Fruit fly (Drosophila melanogaster) whole organism, prepupa: ENCODE results near the gene Cp7Fa.

Experiments used
- Blimp-1 ChIP-seq: fragments of 200-800 bp; sonication (Bioruptor generic); optimal IDR thresholded peaks from 3 replicates; lab custom pipeline; 2017; ENCODE audit warnings: missing biosample characterization, missing genetic modification characterization, mild to moderate bottlenecking, moderate library complexity, missing genetic modification reagents
- CG10669 ChIP-seq: fragments of 200-800 bp; sonication (Bioruptor generic); optimal IDR thresholded peaks from 3 replicates; lab custom pipeline; 2018; ENCODE audit warnings: missing biosample characterization, mild to moderate bottlenecking, missing genetic modification characterization, moderate library complexity
- CG11762 ChIP-seq: fragments of 200-800 bp; sonication (Bioruptor generic); optimal IDR thresholded peaks from 3 replicates; lab custom pipeline; 2016; ENCODE audit warnings: missing biosample characterization, missing genetic modification characterization; ENCODE audit not compliant: insufficient read depth
- CG11902 ChIP-seq: fragments of 200-800 bp; sonication (Bioruptor generic); optimal IDR thresholded peaks from 3 replicates; lab custom pipeline; 2016; ENCODE audit warnings: missing biosample characterization, missing genetic modification characterization
- CG1621 ChIP-seq: fragments of 200-800 bp; sonication (Bioruptor generic); optimal IDR thresholded peaks from 3 replicates; lab custom pipeline; 2018; ENCODE audit warnings: missing biosample characterization, mild to moderate bottlenecking, missing genetic modification characterization
- CG16779 ChIP-seq: fragments of 200-800 bp; sonication (Bioruptor generic); optimal IDR thresholded peaks from 3 replicates; lab custom pipeline; 2017; ENCODE audit warnings: missing biosample characterization, mild to moderate bottlenecking, missing genetic modification characterization
- CG31627 ChIP-seq: fragments of 200-800 bp; sonication (Bioruptor generic); optimal IDR thresholded peaks from 3 replicates; lab custom pipeline; 2016; ENCODE audit warnings: missing biosample characterization, missing genetic modification characterization
- CG34406 ChIP-seq: fragments of 200-800 bp; sonication (Bioruptor generic); optimal IDR thresholded peaks from 3 replicates; lab custom pipeline; 2016; ENCODE audit warnings: missing biosample characterization, missing genetic modification characterization
- CG3919 ChIP-seq: fragments of 200-800 bp; sonication (Bioruptor generic); optimal IDR thresholded peaks from 3 replicates; lab custom pipeline; 2016; ENCODE audit warnings: missing biosample characterization, missing genetic modification characterization
- CG4318 ChIP-seq: fragments of 200-800 bp; sonication (Bioruptor generic); optimal IDR thresholded peaks from 3 replicates; lab custom pipeline; 2017; ENCODE audit warnings: missing biosample characterization, mild to moderate bottlenecking, missing genetic modification characterization
- CG6276 ChIP-seq: fragments of 200-800 bp; sonication (Bioruptor generic); optimal IDR thresholded peaks from 2 replicates; lab custom pipeline; 2017; ENCODE audit warnings: missing biosample characterization, mild to moderate bottlenecking, missing genetic modification characterization
- CG6792 ChIP-seq: fragments of 200-800 bp; sonication (Bioruptor generic); optimal IDR thresholded peaks from 3 replicates; lab custom pipeline; 2016; ENCODE audit warnings: missing biosample characterization, missing genetic modification characterization
- CG6854 ChIP-seq: fragments of 200-800 bp; sonication (Bioruptor generic); optimal IDR thresholded peaks from 2 replicates; lab custom pipeline; 2017; ENCODE audit warnings: missing biosample characterization, mild to moderate bottlenecking, missing genetic modification characterization
- CG8119 ChIP-seq: fragments of 200-800 bp; sonication (Bioruptor generic); IDR thresholded peaks from 3 replicates; pipeline ENCODE4 v1.3.6; 2022; ENCODE audit warnings: missing biosample characterization, missing genetic modification characterization
- CG8319 ChIP-seq: fragments of 200-800 bp; sonication (Bioruptor generic); optimal IDR thresholded peaks from 3 replicates; lab custom pipeline; 2016; ENCODE audit warnings: missing biosample characterization, missing genetic modification characterization
- CG8632 ChIP-seq: fragments of 200-800 bp; sonication (Bioruptor generic); optimal IDR thresholded peaks from 3 replicates; lab custom pipeline; 2016; ENCODE audit warnings: missing biosample characterization, missing genetic modification characterization
- CG9139 ChIP-seq: fragments of 200-800 bp; sonication (Bioruptor generic); optimal IDR thresholded peaks from 3 replicates; lab custom pipeline; 2017; ENCODE audit warnings: missing biosample characterization, mild to moderate bottlenecking, missing genetic modification characterization
- Eip75B ChIP-seq: fragments of 200-800 bp; sonication (Bioruptor generic); optimal IDR thresholded peaks from 3 replicates; lab custom pipeline; 2016; ENCODE audit warnings: missing biosample characterization, missing genetic modification characterization
- Eip78C ChIP-seq: fragments of 200-800 bp; sonication (Bioruptor generic); peaks from one replicate; lab custom pipeline; 2016; ENCODE audit warnings: missing biosample characterization, missing genetic modification characterization
- Ets21C ChIP-seq: fragments of 200-800 bp; sonication (Bioruptor generic); optimal IDR thresholded peaks from 3 replicates; lab custom pipeline; 2016; ENCODE audit warnings: missing biosample characterization, missing genetic modification characterization
- Ets96B ChIP-seq: fragments of 200-800 bp; optimal IDR thresholded peaks from 2 replicates; lab custom pipeline; 2019; ENCODE audit warnings: missing biosample characterization, mild to moderate bottlenecking, missing genetic modification characterization, moderate library complexity
- Gug ChIP-seq: fragments of 200-800 bp; sonication (Bioruptor generic); IDR thresholded peaks from 2 replicates; pipeline ENCODE4 v1.3.6; 2022; ENCODE audit warnings: missing biosample characterization, missing genetic modification characterization
- Hr39 ChIP-seq: fragments of 200-800 bp; sonication (Bioruptor generic); optimal IDR thresholded peaks from 2 replicates; lab custom pipeline; 2016; ENCODE audit warnings: missing biosample characterization, missing genetic modification characterization
- Lpt ChIP-seq: fragments of 200-800 bp; sonication (Bioruptor generic); optimal IDR thresholded peaks from 3 replicates; lab custom pipeline; 2016; ENCODE audit warnings: missing biosample characterization, missing genetic modification characterization
- Met ChIP-seq: fragments of 200-800 bp; sonication (Bioruptor generic); optimal IDR thresholded peaks from 3 replicates; lab custom pipeline; 2016; ENCODE audit warnings: missing biosample characterization, missing genetic modification characterization
- OdsH ChIP-seq: fragments of 200-800 bp; sonication (Bioruptor generic); optimal IDR thresholded peaks from 3 replicates; lab custom pipeline; 2016; ENCODE audit warnings: missing biosample characterization, missing genetic modification characterization
- Smox ChIP-seq: fragments of 200-800 bp; sonication (Bioruptor generic); optimal IDR thresholded peaks from 3 replicates; lab custom pipeline; 2016; ENCODE audit warnings: missing biosample characterization, missing genetic modification characterization
- Sox102F ChIP-seq: fragments of 200-800 bp; sonication (Bioruptor generic); optimal IDR thresholded peaks from 2 replicates; lab custom pipeline; 2016; ENCODE audit warnings: missing biosample characterization, mild to moderate bottlenecking, missing genetic modification characterization
- Sox14 ChIP-seq: fragments of 200-800 bp; sonication (Bioruptor generic); optimal IDR thresholded peaks from 3 replicates; lab custom pipeline; 2016; ENCODE audit warnings: missing biosample characterization, missing genetic modification characterization
- Sox15 ChIP-seq: fragments of 200-800 bp; sonication (Bioruptor generic); optimal IDR thresholded peaks from 3 replicates; lab custom pipeline; 2016; ENCODE audit warnings: missing biosample characterization, missing genetic modification characterization
- achi ChIP-seq: fragments of 200-800 bp; sonication (Bioruptor generic); optimal IDR thresholded peaks from 3 replicates; lab custom pipeline; 2016; ENCODE audit warnings: missing biosample characterization, missing genetic modification characterization
- acj6 ChIP-seq: fragments of 200-800 bp; sonication (Bioruptor generic); optimal IDR thresholded peaks from 3 replicates; lab custom pipeline; 2016; ENCODE audit warnings: missing biosample characterization, missing genetic modification characterization
- dsx ChIP-seq: fragments of 200-800 bp; optimal IDR thresholded peaks from 3 replicates; lab custom pipeline; 2019; ENCODE audit warnings: missing biosample characterization, mild to moderate bottlenecking, missing genetic modification characterization, moderate library complexity; ENCODE audit not compliant: poor library complexity, severe bottlenecking
- eg ChIP-seq: fragments of 200-800 bp; sonication (Bioruptor generic); IDR thresholded peaks from 3 replicates; pipeline ENCODE4 v1.3.6; 2022; ENCODE audit warnings: missing biosample characterization, missing genetic modification characterization
- esn ChIP-seq: fragments of 200-800 bp; sonication (Bioruptor generic); optimal IDR thresholded peaks from 2 replicates; lab custom pipeline; 2016; ENCODE audit warnings: missing biosample characterization, mild to moderate bottlenecking, missing genetic modification characterization, moderate library complexity
- fd59A ChIP-seq: fragments of 200-800 bp; sonication (Bioruptor generic); optimal IDR thresholded peaks from 2 replicates; lab custom pipeline; 2017; ENCODE audit warnings: missing biosample characterization, mild to moderate bottlenecking, missing genetic modification characterization, missing genetic modification reagents
- fd85E ChIP-seq: fragments of 200-800 bp; sonication (Bioruptor generic); optimal IDR thresholded peaks from 3 replicates; lab custom pipeline; 2016; ENCODE audit warnings: missing biosample characterization, missing genetic modification characterization
- fkh ChIP-seq: fragments of 200-800 bp; sonication (Bioruptor generic); optimal IDR thresholded peaks from 3 replicates; lab custom pipeline; 2017; ENCODE audit warnings: missing biosample characterization, mild to moderate bottlenecking, missing genetic modification characterization, moderate library complexity
- net ChIP-seq: fragments of 200-800 bp; sonication (Bioruptor generic); optimal IDR thresholded peaks from 3 replicates; lab custom pipeline; 2016; ENCODE audit warnings: missing biosample characterization, missing genetic modification characterization
- spab ChIP-seq: fragments of 200-800 bp; sonication (Bioruptor generic); optimal IDR thresholded peaks from 2 replicates; lab custom pipeline; 2017; ENCODE audit warnings: missing biosample characterization, mild to moderate bottlenecking, missing genetic modification characterization, missing genetic modification reagents
- topi ChIP-seq: fragments of 200-800 bp; sonication (Bioruptor generic); optimal IDR thresholded peaks from 3 replicates; lab custom pipeline; 2016; ENCODE audit warnings: missing biosample characterization, missing genetic modification characterization
- vri ChIP-seq: fragments of 200-800 bp; sonication (Bioruptor generic); optimal IDR thresholded peaks from 3 replicates; lab custom pipeline; 2016; ENCODE audit warnings: missing biosample characterization, mild to moderate bottlenecking, missing genetic modification characterization

The Cp7Fa gene

DNA sequence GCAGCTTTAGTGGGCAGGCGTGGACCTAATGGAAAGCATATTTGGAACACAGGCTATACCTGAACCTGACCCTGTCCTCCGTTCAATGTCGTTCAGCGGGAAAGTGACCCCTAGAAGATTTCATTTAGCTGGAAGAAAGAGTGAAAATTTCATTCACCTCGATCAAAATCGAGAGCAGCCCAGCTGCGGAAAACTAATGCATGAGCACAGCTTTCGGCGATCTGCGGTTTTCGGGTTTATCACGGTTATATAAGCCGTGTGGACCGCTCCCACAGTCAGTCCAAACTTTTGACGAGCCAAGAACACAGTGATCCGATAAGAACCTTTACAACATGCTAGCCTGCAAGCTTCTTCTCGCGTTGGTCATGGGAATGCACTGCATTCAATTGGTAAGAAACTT lies at the start of gene Cp7Fa:
Gene Cp7Fa (plus strand): TSS at position 301 of the 400 bp plus-strand sequence.
- TF ChIP-seq Hr39 (GFP tag; lab: Kevin White, UChicago) (no peak), Ets21C (no peak), Met (no peak), Lpt (no peak), spab (GFP tag; lab: Kevin White, UChicago) (no peak), Ets96B (tag; lab: Kevin White, UChicago) (no peak)

DNA sequence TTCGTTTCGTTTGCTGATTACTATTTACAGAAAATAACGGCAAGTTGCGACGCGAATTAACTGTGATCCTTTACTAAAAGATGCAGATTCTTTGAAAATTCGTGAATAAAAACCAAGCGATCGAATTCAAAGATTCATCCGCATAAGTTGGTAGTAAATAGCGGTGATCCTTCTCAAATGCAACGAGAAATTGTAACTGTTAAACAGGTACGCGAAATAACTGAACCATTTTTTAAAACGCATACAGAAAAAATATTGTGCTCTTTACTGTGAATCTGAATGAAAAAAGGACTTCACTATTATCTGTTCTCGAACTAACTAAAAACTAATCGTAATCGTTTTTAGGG lies 49.3 kb upstream of the Cp7Fa start:
- TF ChIP-seq CG34406 (GFP tag; lab: Kevin White, UChicago) (no peak), Ets21C (no peak), vri (GFP tag; lab: Kevin White, UChicago) (no peak), CG11902 (GFP tag; lab: Kevin White, UChicago) (no peak), Sox15 (no peak)

dm6 chrX:8422643-8423042 lies 48.0 kb upstream of the Cp7Fa start:
- TF ChIP-seq Blimp-1 (GFP tag; lab: Kevin White, UChicago) = no peak
- no peak for TF ChIP-seq CG11762 (GFP tag; lab: Kevin White, UChicago)
- TF ChIP-seq CG3919 = no peak
- no peak for TF ChIP-seq spab (GFP tag; lab: Kevin White, UChicago)
- peak; percentile 35 for TF ChIP-seq achi (GFP tag; lab: Kevin White, UChicago)
- TF ChIP-seq, all 60 proteins: peak for 1

DNA sequence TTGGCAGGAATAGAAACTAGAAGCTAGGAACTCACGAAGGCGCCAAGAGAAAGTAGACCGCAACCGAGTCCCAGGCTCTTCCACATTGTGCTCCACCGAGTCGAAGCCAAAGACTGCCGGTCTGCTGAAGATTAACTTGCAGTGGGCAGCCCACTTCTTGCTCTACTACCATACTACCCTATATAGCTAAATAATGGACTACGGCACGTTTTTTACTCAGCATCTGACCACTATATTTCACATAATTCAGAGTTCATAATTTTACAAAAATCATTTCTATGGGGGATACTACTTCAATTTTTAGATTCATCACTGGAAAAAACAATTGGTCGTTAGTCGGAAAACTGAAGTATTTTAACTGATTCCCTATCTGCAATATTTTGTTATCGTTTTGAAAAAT lies 37.0 kb upstream of the Cp7Fa start, which contains the start of gene CG32712:
Gene CG32712 (minus strand): TSS at position 101 of the 400 bp plus-strand sequence.
- no peak for TF ChIP-seq CG3919
- no peak for TF ChIP-seq Gug (GFP tag; lab: Robert Waterston, UW)
- no peak for TF ChIP-seq CG4318 (GFP tag; lab: Kevin White, UChicago)
- no peak for TF ChIP-seq CG10669 (GFP tag; lab: Kevin White, UChicago)
- TF ChIP-seq CG8119 (GFP tag; lab: Robert Waterston, UW) = no peak
- TF ChIP-seq CG8632 = no peak
- TF ChIP-seq topi (GFP tag; lab: Kevin White, UChicago) = no peak
- no peak for TF ChIP-seq CG34406 (GFP tag; lab: Kevin White, UChicago)
- TF ChIP-seq Blimp-1 (GFP tag; lab: Kevin White, UChicago) = no peak
- TF ChIP-seq Eip75B = no peak
- no peak for TF ChIP-seq acj6 (GFP tag; lab: Kevin White, UChicago)
- TF ChIP-seq eg (GFP tag; lab: Robert Waterston, UW) = no peak
- no peak for TF ChIP-seq Met
- TF ChIP-seq fkh (GFP tag; lab: Kevin White, UChicago) = no peak
- TF ChIP-seq CG11902 (GFP tag; lab: Kevin White, UChicago) = no peak

- TF ChIP-seq CG6792 (no peak), CG8319 (no peak), Gug (GFP tag; lab: Robert Waterston, UW) (peak; percentile 18; the same call in 1 of the 2 replicates), Hr39 (GFP tag; lab: Kevin White, UChicago) (no peak), CG6276 (GFP tag; lab: Kevin White, UChicago) (peak; percentile 54), CG8632 (no peak), Sox102F (no peak), net (GFP tag; lab: Kevin White, UChicago) (no peak), fd59A (GFP tag; lab: Kevin White, UChicago) (no peak), CG16779 (tag; lab: Kevin White, UChicago) (no peak), CG6854 (no peak), Lpt (no peak), dsx (GFP tag; lab: Kevin White, UChicago) (no peak), Eip75B (no peak), CG9139 (GFP tag; lab: Kevin White, UChicago) (no peak), spab (GFP tag; lab: Kevin White, UChicago) (no peak), CG31627 (GFP tag; lab: Kevin White, UChicago) (no peak), CG34406 (GFP tag; lab: Kevin White, UChicago) (no peak), esn (GFP tag; lab: Kevin White, UChicago) (peak; percentile 46), Sox14 (GFP tag; lab: Kevin White, UChicago) (peak; percentile 22), OdsH (GFP tag; lab: Kevin White, UChicago) (no peak), fd85E (GFP tag; lab: Kevin White, UChicago) (no peak), Ets21C (no peak), CG1621 (no peak), Smox (GFP tag; lab: Kevin White, UChicago) (no peak), fkh (GFP tag; lab: Kevin White, UChicago) (no peak), Eip78C (peak; percentile 80), eg (GFP tag; lab: Robert Waterston, UW) (no peak; the same call in 2 of the 3 replicates), Met (no peak)
Observed at dm6 chrX:8436656-8437284, 33.9 kb upstream of the Cp7Fa start, which contains the start of gene CG1440. CG1440 (plus strand) TSS chrX:8437057.
